Worm (Caenorhabditis elegans) whole organism, L4 larva: ENCODE data around the gene rmh-2.

ENCODE experiments used
- D1046.2 ChIP-seq: fragments of 200-800 bp; sonication (Bioruptor generic); IDR thresholded peaks from 2 replicates; pipeline ENCODE4 v1.3.6; 2022; ENCODE audit warnings: missing genetic modification characterization, missing compliant biosample characterization
- F10B5.3 ChIP-seq: sonication (generic microtip); optimal IDR thresholded peaks from 2 replicates; lab custom pipeline; 2016; ENCODE audit warnings: mild to moderate bottlenecking, missing genetic modification characterization, missing compliant biosample characterization
- F44E2.7 ChIP-seq: fragments of 200-800 bp; sonication (Bioruptor generic); IDR thresholded peaks from 2 replicates; pipeline ENCODE4 v2.1.2; 2022; ENCODE audit warnings: missing genetic modification characterization, missing compliant biosample characterization
- F49E8.2 ChIP-seq: sonication (generic microtip); optimal IDR thresholded peaks from 2 replicates; lab custom pipeline; 2016; ENCODE audit warnings: missing compliant biosample characterization, mild to moderate bottlenecking, missing genetic modification characterization, borderline replicate concordance
- T26A8.4 ChIP-seq: fragments of 200-800 bp; sonication (Bioruptor generic); IDR thresholded peaks from 2 replicates; pipeline ENCODE4 v1.3.6; 2022; ENCODE audit warnings: missing genetic modification characterization, missing compliant biosample characterization
- Y105C5A.15 ChIP-seq: fragments of 200-800 bp; sonication (Bioruptor generic); IDR thresholded peaks from 2 replicates; pipeline ENCODE4 v1.3.6; 2022; ENCODE audit warnings: missing genetic modification characterization, missing compliant biosample characterization
- Y75B8A.6 ChIP-seq: fragments of 200-800 bp; sonication (Bioruptor generic); IDR thresholded peaks from 2 replicates; pipeline ENCODE4 v1.3.6; 2022; ENCODE audit warnings: missing genetic modification reagents, missing genetic modification characterization, missing compliant biosample characterization
- aly-2 ChIP-seq: sonication (generic microtip); optimal IDR thresholded peaks from 2 replicates; lab custom pipeline; 2018; ENCODE audit warnings: missing biosample characterization, missing genetic modification characterization
- arid-1 ChIP-seq: fragments of 200-800 bp; sonication (Bioruptor generic); conservative IDR thresholded peaks from 2 replicates; pipeline ENCODE4 v1.3.6; 2022; ENCODE audit warnings: missing genetic modification reagents, missing genetic modification characterization, missing compliant biosample characterization
- attf-4 ChIP-seq: sonication (generic microtip); optimal IDR thresholded peaks from 3 replicates; lab custom pipeline; 2017; ENCODE audit warnings: missing biosample characterization, missing genetic modification characterization
- ceh-62 ChIP-seq: sonication (generic microtip); optimal IDR thresholded peaks from 2 replicates; lab custom pipeline; 2017; ENCODE audit warnings: missing biosample characterization, missing genetic modification characterization
- ctbp-1 ChIP-seq: fragments of 200-800 bp; sonication (Bioruptor generic); IDR thresholded peaks from 2 replicates; pipeline ENCODE4 v1.3.6; 2022; ENCODE audit warnings: missing genetic modification reagents, missing genetic modification characterization, missing compliant biosample characterization
- daf-16 ChIP-seq, 3 experiments: sonication (generic microtip); optimal IDR thresholded peaks; 2 replicates each; lab custom pipeline; 2016 to 2017; ENCODE audit warnings: missing genetic modification characterization in 3 of 3, missing genetic modification reagents in 3 of 3, mild to moderate bottlenecking in 2 of 3, missing compliant biosample characterization in 2 of 3, missing biosample characterization in 1 of 3, moderate library complexity in 1 of 3
- dmd-6 ChIP-seq: fragments of 200-800 bp; sonication (Bioruptor generic); IDR thresholded peaks from 2 replicates; pipeline ENCODE4 v1.3.6; 2022; ENCODE audit warnings: missing genetic modification reagents, missing genetic modification characterization, missing compliant biosample characterization
- dmd-8 ChIP-seq: fragments of 200-800 bp; sonication (Bioruptor generic); IDR thresholded peaks from 2 replicates; pipeline ENCODE4 v1.3.6; 2022; ENCODE audit warnings: missing genetic modification characterization, missing compliant biosample characterization
- dmd-9 ChIP-seq: fragments of 200-800 bp; sonication (Bioruptor generic); IDR thresholded peaks from 2 replicates; pipeline ENCODE4 v1.3.6; 2022; ENCODE audit warnings: missing genetic modification reagents, missing genetic modification characterization, missing compliant biosample characterization
- duxl-1 ChIP-seq: sonication (generic microtip); optimal IDR thresholded peaks from 2 replicates; lab custom pipeline; 2016; ENCODE audit warnings: mild to moderate bottlenecking, missing genetic modification characterization, moderate library complexity, missing compliant biosample characterization; ENCODE audit not compliant: poor library complexity
- egl-27 ChIP-seq: sonication (generic microtip); optimal IDR thresholded peaks from 3 replicates; lab custom pipeline; 2017; ENCODE audit warnings: missing biosample characterization, missing genetic modification reagents, missing genetic modification characterization
- fkh-10 ChIP-seq: fragments of 150-350 bp; optimal IDR thresholded peaks from 2 replicates; lab custom pipeline; 2014; ENCODE audit warnings: missing biosample characterization, missing genetic modification reagents, missing genetic modification characterization
- fos-1 ChIP-seq: fragments of 150-350 bp; optimal IDR thresholded peaks from 2 replicates; lab custom pipeline; 2014; ENCODE audit warnings: missing biosample characterization, missing genetic modification characterization
- hlh-11 ChIP-seq: fragments of 200-800 bp; sonication (Bioruptor generic); optimal IDR thresholded peaks from 2 replicates; lab custom pipeline; 2018; ENCODE audit warnings: mild to moderate bottlenecking, missing genetic modification characterization, missing compliant biosample characterization
- hmg-1.1 ChIP-seq: fragments of 200-800 bp; sonication (Bioruptor generic); IDR thresholded peaks from 2 replicates; pipeline ENCODE4 v1.3.6; 2022; ENCODE audit warnings: missing genetic modification reagents, missing genetic modification characterization, missing compliant biosample characterization
- jun-1 ChIP-seq: fragments of 150-350 bp; optimal IDR thresholded peaks from 2 replicates; lab custom pipeline; 2014; ENCODE audit warnings: missing biosample characterization, missing genetic modification reagents, missing genetic modification characterization
- lim-7 ChIP-seq: fragments of 200-800 bp; sonication (Bioruptor generic); IDR thresholded peaks from 2 replicates; pipeline ENCODE4 v1.3.6; 2022; ENCODE audit warnings: missing genetic modification characterization, missing compliant biosample characterization
- lin-13 ChIP-seq: fragments of 150-350 bp; optimal IDR thresholded peaks from 2 replicates; lab custom pipeline; 2014; ENCODE audit warnings: missing biosample characterization, missing genetic modification reagents, missing genetic modification characterization
- lin-15B ChIP-seq: fragments of 150-350 bp; sonication (generic microtip); optimal IDR thresholded peaks from 3 replicates; lab custom pipeline; 2014; ENCODE audit warnings: missing biosample characterization, missing genetic modification characterization
- lsy-2 ChIP-seq, 2 experiments: fragments of 150-350 bp in 1 of 2; sonication (generic microtip) in 1 of 2; optimal IDR thresholded peaks; 2 replicates each; lab custom pipeline; 2014 to 2017; ENCODE audit warnings: missing biosample characterization in 2 of 2, missing genetic modification characterization in 2 of 2
- madf-5 ChIP-seq, 2 experiments: fragments of 200-800 bp; sonication (Bioruptor generic); IDR thresholded peaks; 2 replicates each; pipeline ENCODE4 v1.3.6; 2022; ENCODE audit warnings: missing compliant biosample characterization in 2 of 2, missing genetic modification characterization in 2 of 2
- mdt-29 ChIP-seq: fragments of 200-800 bp; sonication (Bioruptor generic); IDR thresholded peaks from 2 replicates; pipeline ENCODE4 v1.3.6; 2022; ENCODE audit warnings: missing genetic modification reagents, missing genetic modification characterization, missing compliant biosample characterization
- mes-2 ChIP-seq: sonication (generic microtip); optimal IDR thresholded peaks from 2 replicates; lab custom pipeline; 2016; ENCODE audit warnings: missing genotype, mild to moderate bottlenecking, missing genetic modification characterization, missing compliant biosample characterization; ENCODE audit not compliant: poor library complexity, severe bottlenecking
- nhr-10 ChIP-seq: fragments of 150-350 bp; optimal IDR thresholded peaks from 2 replicates; lab custom pipeline; 2014; ENCODE audit warnings: missing biosample characterization, missing genetic modification characterization
- nhr-11 ChIP-seq: fragments of 150-350 bp; optimal IDR thresholded peaks from 2 replicates; lab custom pipeline; 2014; ENCODE audit warnings: missing biosample characterization, missing genetic modification characterization
- nhr-25 ChIP-seq: sonication (generic microtip); optimal IDR thresholded peaks from 2 replicates; lab custom pipeline; 2017; ENCODE audit warnings: missing genetic modification characterization, mild to moderate bottlenecking, missing compliant biosample characterization, antibody characterized with exemption, moderate library complexity, borderline replicate concordance; ENCODE audit not compliant: insufficient read depth
- nhr-28 ChIP-seq: fragments of 150-350 bp; optimal IDR thresholded peaks from 2 replicates; lab custom pipeline; 2014; ENCODE audit warnings: missing biosample characterization, missing genetic modification characterization
- nhr-41 ChIP-seq: fragments of 200-800 bp; sonication (Bioruptor generic); IDR thresholded peaks from 2 replicates; pipeline ENCODE4 v1.3.6; 2022; ENCODE audit warnings: missing genetic modification reagents, missing genetic modification characterization, missing compliant biosample characterization
- nhr-48 ChIP-seq: sonication (generic microtip); optimal IDR thresholded peaks from 2 replicates; lab custom pipeline; 2016; ENCODE audit warnings: mild to moderate bottlenecking, missing genetic modification characterization, missing compliant biosample characterization
- pha-4 ChIP-seq, 2 experiments: fragments of 150-350 bp in 1 of 2; fragments of 200-800 bp in 1 of 2; sonication (Bioruptor generic) in 1 of 2; IDR thresholded peaks in 1 of 2; optimal IDR thresholded peaks in 1 of 2; 2 replicates each; pipeline versions ENCODE4 v1.3.6 to Lab custom; 2014 to 2022; ENCODE audit warnings: missing genetic modification characterization in 2 of 2, missing genetic modification reagents in 2 of 2, missing biosample characterization in 1 of 2, missing compliant biosample characterization in 1 of 2
- rbr-2 ChIP-seq: sonication (generic microtip); optimal IDR thresholded peaks from 2 replicates; lab custom pipeline; 2016; ENCODE audit warnings: missing genotype, missing genetic modification characterization, missing compliant biosample characterization
- saeg-2 ChIP-seq: fragments of 200-800 bp; sonication (Bioruptor generic); IDR thresholded peaks from 2 replicates; pipeline ENCODE4 v1.3.6; 2022; ENCODE audit warnings: missing genetic modification reagents, missing genetic modification characterization, missing compliant biosample characterization
- sdz-12 ChIP-seq: fragments of 200-800 bp; sonication (Bioruptor generic); optimal IDR thresholded peaks from 2 replicates; lab custom pipeline; 2018; ENCODE audit warnings: mild to moderate bottlenecking, missing genetic modification characterization, missing compliant biosample characterization
- set-16 ChIP-seq: fragments of 200-800 bp; sonication (Bioruptor generic); IDR thresholded peaks from 2 replicates; pipeline ENCODE4 v1.3.6; 2022; ENCODE audit warnings: missing genetic modification reagents, missing genetic modification characterization, missing compliant biosample characterization
- skn-1 ChIP-seq: fragments of 150-350 bp; optimal IDR thresholded peaks from 2 replicates; lab custom pipeline; 2014; ENCODE audit warnings: missing biosample characterization, missing genetic modification characterization
- spr-3 ChIP-seq: fragments of 200-800 bp; sonication (Bioruptor generic); optimal IDR thresholded peaks from 2 replicates; lab custom pipeline; 2018; ENCODE audit warnings: mild to moderate bottlenecking, missing genetic modification characterization, missing compliant biosample characterization
- unc-62 ChIP-seq, 3 experiments: fragments of 150-350 bp in 1 of 3; sonication (generic microtip); optimal IDR thresholded peaks in 2 of 3; peaks in 1 of 3; 1 replicate in 1 of 3; 2 replicates in 2 of 3; lab custom pipeline; 2014 to 2017; ENCODE audit warnings: missing biosample characterization in 3 of 3, missing genetic modification characterization in 3 of 3, missing genetic modification reagents in 3 of 3, missing genotype in 1 of 3
- ztf-11 ChIP-seq: fragments of 150-350 bp; optimal IDR thresholded peaks from 2 replicates; lab custom pipeline; 2014; ENCODE audit warnings: missing biosample characterization, missing genetic modification characterization

The rmh-2 gene

ce11 chrV:9976138-9976537 is 45.6 kb upstream of the rmh-2 start, which contains the start of gene unc-41:
Gene unc-41, minus strand, starts transcription at chrV:9976238.
- no peak for TF ChIP-seq nhr-25 (tag; lab: Kevin White, UChicago)
- no peak for TF ChIP-seq Y75B8A.6 (GFP tag; lab: Robert Waterston, UW)
- TF ChIP-seq skn-1 (tag; lab: Kevin White, UChicago): no peak
- no peak for TF ChIP-seq dmd-9 (GFP tag; lab: Robert Waterston, UW)
- TF ChIP-seq daf-16 (GFP tag; optimal IDR thresholded peaks at IDR 0.05; lab: Kevin White, UChicago): no peak
- no peak for TF ChIP-seq daf-16 (tag; optimal IDR thresholded peaks at IDR 0.05; lab: Kevin White, UChicago)
- no peak for TF ChIP-seq saeg-2 (GFP tag; lab: Robert Waterston, UW)
- TF ChIP-seq fos-1 (tag; lab: Kevin White, UChicago): no peak
- no peak for TF ChIP-seq nhr-10 (tag; lab: Kevin White, UChicago)
- no peak for TF ChIP-seq F49E8.2 (tag; lab: Kevin White, UChicago)
- no peak for TF ChIP-seq ceh-62
- no peak for TF ChIP-seq nhr-48 (tag; lab: Kevin White, UChicago)
- TF ChIP-seq rbr-2: no peak
- no peak for TF ChIP-seq lin-15B (tag; lab: Kevin White, UChicago)
- TF ChIP-seq attf-4 (tag; lab: Kevin White, UChicago): no peak
- TF ChIP-seq spr-3 (GFP tag; lab: Kevin White, UChicago): no peak
- TF ChIP-seq dmd-6: no peak
- no peak for TF ChIP-seq duxl-1 (tag; lab: Kevin White, UChicago)
- no peak for TF ChIP-seq lin-13 (GFP tag; lab: Kevin White, UChicago)
- TF ChIP-seq, all 104 proteins: peak for 0

- TF ChIP-seq hlh-11 (tag; lab: Kevin White, UChicago) (no peak), fkh-10 (GFP tag; lab: Kevin White, UChicago) (peak; percentile 87), aly-2 (tag; lab: Kevin White, UChicago) (no peak), T26A8.4 (GFP tag; lab: Robert Waterston, UW) (no peak), ctbp-1 (GFP tag; lab: Robert Waterston, UW) (0 out of 2 replicates have a peak, but pooled peaks have one; percentile 37), hmg-1.1 (GFP tag; lab: Robert Waterston, UW) (0 out of 2 replicates have a peak, but pooled peaks have one; percentile 26), lsy-2 (tag; optimal IDR thresholded peaks at IDR 0.05; lab: Kevin White, UChicago) (peak in 1 of 2 experiments; percentile 30), pha-4 (GFP tag; IDR thresholded peaks at IDR 0.05; lab: Robert Waterston, UW) (no peak), pha-4 (tag; optimal IDR thresholded peaks at IDR 0.05; lab: Kevin White, UChicago) (no peak), D1046.2 (GFP tag; lab: Robert Waterston, UW) (no peak), spr-3 (GFP tag; lab: Kevin White, UChicago) (no peak), duxl-1 (tag; lab: Kevin White, UChicago) (no peak), madf-5 (GFP tag; IDR thresholded peaks at IDR 0.05; lab: Robert Waterston, UW) (no peak), unc-62 (GFP tag; optimal IDR thresholded peaks at IDR 0.05 in 1 of 2; lab: Kevin White, UChicago) (peak in 1 of 2 experiments; percentile 91), unc-62 (tag; optimal IDR thresholded peaks at IDR 0.05; lab: Kevin White, UChicago) (no peak), set-16 (0 out of 2 replicates have a peak, but pooled peaks have one; percentile 6), rbr-2 (peak; percentile 25), nhr-11 (tag; lab: Kevin White, UChicago) (no peak)
Measured at ce11 chrV:9974264-9974663, 43.7 kb upstream of the rmh-2 start.

ce11 chrV:9970119-9970518 is 39.5 kb upstream of the rmh-2 start:
- TF ChIP-seq lsy-2 (tag; optimal IDR thresholded peaks at IDR 0.05; lab: Kevin White, UChicago): peak in 1 of 2 experiments; percentile 58
- TF ChIP-seq nhr-28 (tag; lab: Kevin White, UChicago): no peak
- TF ChIP-seq nhr-11 (tag; lab: Kevin White, UChicago): no peak
- TF ChIP-seq mes-2 (tag; lab: Kevin White, UChicago): peak; percentile 89
- TF ChIP-seq jun-1 (tag; lab: Kevin White, UChicago): no peak
- peak; percentile 95; the same call in 1 of the 2 replicates for TF ChIP-seq Y105C5A.15 (GFP tag; lab: Robert Waterston, UW)
- TF ChIP-seq nhr-41: peak; percentile 98
- peak; percentile 92 for TF ChIP-seq arid-1 (GFP tag; lab: Robert Waterston, UW)
- TF ChIP-seq sdz-12 (GFP tag; lab: Kevin White, UChicago): no peak
- TF ChIP-seq dmd-8 (GFP tag; lab: Robert Waterston, UW): peak; percentile 96
- TF ChIP-seq F44E2.7 (GFP tag; lab: Robert Waterston, UW): peak; percentile 98
- no peak for TF ChIP-seq ztf-11 (tag; lab: Kevin White, UChicago)
- peak; percentile 99 for TF ChIP-seq lim-7 (GFP tag; lab: Robert Waterston, UW)
- TF ChIP-seq madf-5 (GFP tag; IDR thresholded peaks at IDR 0.05; lab: Robert Waterston, UW): peak; percentile 89 to 97
- no peak for TF ChIP-seq egl-27 (tag; lab: Kevin White, UChicago)
- TF ChIP-seq mdt-29: peak; percentile 74; the same call in 1 of the 2 replicates
- peak; percentile 80 for TF ChIP-seq F10B5.3 (tag; lab: Kevin White, UChicago)
- TF ChIP-seq T26A8.4 (GFP tag; lab: Robert Waterston, UW): peak; percentile 92
